Fruit fly (Drosophila melanogaster): ENCODE results near the gene CG33642.

The CG33642 gene

DNA sequence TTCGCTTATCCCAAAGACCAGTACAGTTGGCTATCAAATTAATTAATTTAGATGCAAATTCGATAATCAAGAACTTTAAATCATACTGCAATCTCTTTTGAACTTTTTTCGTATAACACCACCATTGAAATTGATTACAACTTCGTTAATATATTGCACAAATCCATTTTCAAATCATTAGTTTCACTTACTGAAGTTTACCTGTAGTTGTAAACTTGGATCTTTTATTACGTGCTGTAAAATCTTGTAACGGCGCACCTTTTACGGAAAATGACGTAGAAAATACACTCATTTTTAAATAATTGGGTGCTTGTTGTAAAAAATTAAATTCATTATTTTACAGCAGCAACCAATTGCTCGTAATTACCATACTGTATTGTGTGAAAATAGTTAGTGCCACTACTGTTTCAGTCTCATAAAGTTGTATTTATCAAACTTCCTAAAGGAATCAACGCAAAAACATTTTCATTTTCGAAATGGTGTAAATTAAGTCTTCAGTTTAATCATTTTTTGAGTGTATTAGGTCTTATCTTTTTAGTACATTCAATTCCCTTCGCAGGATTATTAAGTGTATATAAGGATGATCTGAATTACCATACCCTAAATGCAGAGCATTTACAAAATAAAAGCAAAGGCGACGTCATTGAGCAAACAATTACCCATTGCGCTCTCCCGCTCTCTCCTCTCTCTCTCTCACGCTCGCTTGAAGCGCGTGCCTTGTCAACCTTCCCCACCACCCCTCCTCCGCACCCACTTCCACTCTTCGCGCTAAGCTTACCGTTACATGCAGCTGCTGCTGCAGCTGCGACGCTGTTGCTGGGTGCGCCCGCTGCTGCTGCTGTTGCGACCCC, 17.4 kb upstream of the CG33642 start (continued):
- TF ChIP-seq tap (tag; optimal IDR thresholded peaks at IDR 0.05) (peak; percentile 4), Fer1 (GFP tag; optimal IDR thresholded peaks at IDR 0.05) (no peak), CG1647 (GFP tag; optimal IDR thresholded peaks at IDR 0.05) (peak; percentile 12), tgo (GFP tag; IDR thresholded peaks at IDR 0.05) (peak; percentile 55; the same call in 2 of the 3 replicates), phol (tag; optimal IDR thresholded peaks at IDR 0.05) (peak; percentile 27), Fer3 (tag; optimal IDR thresholded peaks at IDR 0.05) (peak; percentile 52), E2f1 (GFP tag; IDR thresholded peaks at IDR 0.05) (0 out of 2 replicates have a peak, but pooled peaks have one; percentile 13), CG9727 (GFP tag; optimal IDR thresholded peaks at IDR 0.05) (peak; percentile 56), HLH3B (GFP tag; IDR thresholded peaks at IDR 0.05) (peak; percentile 55), CG15479 (GFP tag; optimal IDR thresholded peaks at IDR 0.05) (no peak), yki (optimal IDR thresholded peaks at IDR 0.05) (peak; percentile 87), Drgx (GFP tag; IDR thresholded peaks at IDR 0.05) (peak; percentile 38; the same call in 1 of the 2 replicates), CG2678 (tag; optimal IDR thresholded peaks at IDR 0.05) (peak; percentile 47), CG16863 (GFP tag; optimal IDR thresholded peaks at IDR 0.05) (peak; percentile 16), CG42726 (GFP tag; IDR thresholded peaks at IDR 0.05; ENCODE audit: partially characterized antibody) (0 out of 2 replicates have a peak, but pooled peaks have one; percentile 19), Lpt (GFP tag; optimal IDR thresholded peaks at IDR 0.05) (no peak), zf30C (GFP tag; optimal IDR thresholded peaks at IDR 0.05) (no peak), dimm (GFP tag; IDR thresholded peaks at IDR 0.05) (0 out of 2 replicates have a peak, but pooled peaks have one; percentile 19), CG31441 (GFP tag; IDR thresholded peaks at IDR 0.05) (peak; percentile 39; the same call in 1 of the 2 replicates), pb (GFP tag; optimal IDR thresholded peaks at IDR 0.05) (no peak), hkb (optimal IDR thresholded peaks at IDR 0.05) (no peak), hkb (GFP tag; IDR thresholded peaks at IDR 0.05) (peak; percentile 11; the same call in 1 of the 2 replicates), CG13424 (tag; optimal IDR thresholded peaks at IDR 0.05) (peak; percentile 10), Sox100B (GFP tag; optimal IDR thresholded peaks at IDR 0.05) (peak; percentile 17), fd3F (GFP tag; optimal IDR thresholded peaks at IDR 0.05) (peak; percentile 39), Elba2 (GFP tag; optimal IDR thresholded peaks at IDR 0.05) (no peak), CG3847 (GFP tag; IDR thresholded peaks at IDR 0.05) (peak; percentile 31; the same call in 1 of the 2 replicates), lmd (GFP tag; IDR thresholded peaks at IDR 0.05) (peak; percentile 51; the same call in 1 of the 2 replicates), ato (GFP tag; IDR thresholded peaks at IDR 0.05; ENCODE audit: partially characterized antibody) (peak; percentile 41; the same call in 1 of the 2 replicates), slbo (GFP tag; IDR thresholded peaks at IDR 0.05) (peak; percentile 71), Dip3 (GFP tag; optimal IDR thresholded peaks at IDR 0.05) (peak; percentile 22), Hr51 (GFP tag; optimal IDR thresholded peaks at IDR 0.05) (peak in 1 of 2 experiments; percentile 66), ap (GFP tag; IDR thresholded peaks at IDR 0.05) (peak; percentile 15; the same call in 1 of the 2 replicates), Xrp1 (GFP tag; IDR thresholded peaks at IDR 0.05) (no peak; the same call in 1 of the 2 replicates), CG14441 (GFP tag; IDR thresholded peaks at IDR 0.05) (peak; percentile 72), MTF-1 (GFP tag; optimal IDR thresholded peaks at IDR 0.05; ENCODE audit: borderline replicate concordance) (peak; percentile 3), btn (GFP tag; optimal IDR thresholded peaks at IDR 0.05) (peak; percentile 30), CG10366 (GFP tag; IDR thresholded peaks at IDR 0.05) (peak; percentile 46), kah (GFP tag; optimal IDR thresholded peaks at IDR 0.05) (no peak), CG2129 (GFP tag; IDR thresholded peaks at IDR 0.05; ENCODE audit: partially characterized antibody) (no peak), CG14860 (GFP tag; IDR thresholded peaks at IDR 0.05; ENCODE audit: partially characterized antibody) (no peak), sob (GFP tag; IDR thresholded peaks at IDR 0.05) (peak; percentile 54), seq (GFP tag; IDR thresholded peaks at IDR 0.05) (peak; percentile 45; the same call in 1 of the 2 replicates), CG12104 (GFP tag; optimal IDR thresholded peaks at IDR 0.05) (no peak), CG12391 (tag; optimal IDR thresholded peaks at IDR 0.05) (peak; percentile 41), emc (GFP tag; optimal IDR thresholded peaks at IDR 0.05) (no peak), TFAM (GFP tag; optimal IDR thresholded peaks at IDR 0.05) (no peak), CG32532 (GFP tag; IDR thresholded peaks at IDR 0.05) (peak; percentile 37; the same call in 1 of the 2 replicates), CG4820 (GFP tag; optimal IDR thresholded peaks at IDR 0.05) (no peak)

Measured in whole organism, embryonic.